Worm (Caenorhabditis elegans) whole organism, young adult: ENCODE data around the gene rei-2.

Experiments used
- B0261.1 ChIP-seq: sonication (generic microtip); optimal IDR thresholded peaks from 2 replicates; lab custom pipeline; 2016; ENCODE audit warnings: mild to moderate bottlenecking, missing genetic modification characterization, moderate library complexity, missing compliant biosample characterization
- C17E4.6 ChIP-seq: fragments of 200-800 bp; sonication (Bioruptor generic); IDR thresholded peaks from 2 replicates; pipeline ENCODE4 v1.3.6; 2022; ENCODE audit warnings: missing genetic modification reagents, missing genetic modification characterization, missing compliant biosample characterization
- F37B4.10 ChIP-seq: fragments of 200-800 bp; sonication (Bioruptor generic); IDR thresholded peaks from 2 replicates; pipeline ENCODE4 v1.3.6; 2022; ENCODE audit warnings: missing genetic modification characterization, missing compliant biosample characterization
- athp-1 ChIP-seq: sonication (generic microtip); optimal IDR thresholded peaks from 2 replicates; lab custom pipeline; 2017; ENCODE audit warnings: mild to moderate bottlenecking, missing genetic modification characterization, missing compliant biosample characterization
- dpl-1 ChIP-seq: fragments of 150-350 bp; optimal IDR thresholded peaks from 2 replicates; lab custom pipeline; 2014; ENCODE audit warnings: missing biosample characterization, missing genetic modification reagents, missing genetic modification characterization
- egl-18 ChIP-seq: fragments of 200-800 bp; sonication (Bioruptor generic); IDR thresholded peaks from 2 replicates; pipeline ENCODE4 v1.3.6; 2022; ENCODE audit warnings: missing genetic modification reagents, missing genetic modification characterization, missing compliant biosample characterization
- ekl-4 ChIP-seq: fragments of 200-800 bp; sonication (Bioruptor generic); IDR thresholded peaks from 2 replicates; pipeline ENCODE4 v1.3.6; 2022; ENCODE audit warnings: missing genetic modification reagents, missing genetic modification characterization, missing compliant biosample characterization
- lag-1 ChIP-seq: fragments of 200-800 bp; sonication (Bioruptor generic); IDR thresholded peaks from 2 replicates; pipeline ENCODE4 v1.3.6; 2022; ENCODE audit warnings: missing genetic modification reagents, missing genetic modification characterization, missing compliant biosample characterization
- mxl-1 ChIP-seq: sonication (generic microtip); optimal IDR thresholded peaks from 2 replicates; lab custom pipeline; 2016; ENCODE audit warnings: missing genetic modification characterization, missing compliant biosample characterization
- sdz-38 ChIP-seq: sonication (generic microtip); optimal IDR thresholded peaks from 2 replicates; lab custom pipeline; 2016; ENCODE audit warnings: missing genotype, missing genetic modification characterization, missing compliant biosample characterization
- ztf-25 ChIP-seq: fragments of 200-800 bp; sonication (Bioruptor generic); IDR thresholded peaks from 2 replicates; pipeline ENCODE4 v1.3.6; 2022; ENCODE audit warnings: missing genetic modification reagents, missing genetic modification characterization, missing compliant biosample characterization

- TF ChIP-seq C17E4.6, result no peak
- TF ChIP-seq egl-18 (GFP tag; lab: Robert Waterston, UW), result no peak
- TF ChIP-seq ekl-4 (GFP tag; lab: Robert Waterston, UW), result no peak
- no peak for TF ChIP-seq athp-1
- TF ChIP-seq F37B4.10, result no peak
- no peak for TF ChIP-seq sdz-38 (tag; lab: Kevin White, UChicago)
- no peak for TF ChIP-seq lag-1
- no peak for TF ChIP-seq B0261.1 (tag; lab: Kevin White, UChicago)
- no peak for TF ChIP-seq mxl-1 (tag; lab: Kevin White, UChicago)
- TF ChIP-seq dpl-1, result no peak
- no peak for TF ChIP-seq ztf-25 (GFP tag; lab: Robert Waterston, UW)
Measured at ce11 chrX:1052960-1053359, 35.0 kb downstream of the rei-2 start.
